Worm (Caenorhabditis elegans) whole organism, L1 larva: ENCODE results near the gene pals-23.
"Not testable (repeated sequence)": the region's sequence is repeated elsewhere in the genome, so short reads cannot be mapped to it uniquely, and the experiment has no call there.

Experiments used
- C16A3.4 ChIP-seq: fragments of 150-350 bp; optimal IDR thresholded peaks from 2 replicates; lab custom pipeline; 2014; ENCODE audit warnings: missing biosample characterization, missing genetic modification characterization
- F16B12.6 ChIP-seq: fragments of 150-350 bp; optimal IDR thresholded peaks from 2 replicates; lab custom pipeline; 2014; ENCODE audit warnings: missing biosample characterization, missing genetic modification characterization
- blmp-1 ChIP-seq: fragments of 150-350 bp; optimal IDR thresholded peaks from 2 replicates; lab custom pipeline; 2014; ENCODE audit warnings: missing biosample characterization, missing genetic modification characterization
- ceh-82 ChIP-seq, 3 experiments: fragments of 150-350 bp in 1 of 3; sonication (generic microtip) in 2 of 3; optimal IDR thresholded peaks; 2 replicates each; lab custom pipeline; 2014 to 2017; ENCODE audit warnings: missing biosample characterization in 3 of 3, missing genetic modification characterization in 3 of 3
- ceh-88 ChIP-seq: fragments of 200-800 bp; sonication (Bioruptor generic); IDR thresholded peaks from 2 replicates; pipeline ENCODE4 v1.3.6; 2022; ENCODE audit warnings: missing genetic modification characterization, missing compliant biosample characterization
- dpl-1 ChIP-seq, 3 experiments: fragments of 150-350 bp in 2 of 3; sonication (generic microtip) in 1 of 3; optimal IDR thresholded peaks; 2 replicates each; lab custom pipeline; 2014 to 2017; ENCODE audit warnings: missing biosample characterization in 3 of 3, missing genetic modification characterization in 3 of 3, missing genetic modification reagents in 3 of 3
- dsc-1 ChIP-seq: sonication (generic microtip); optimal IDR thresholded peaks from 2 replicates; lab custom pipeline; 2016; ENCODE audit warnings: mild to moderate bottlenecking, missing genetic modification characterization, missing compliant biosample characterization
- efl-1 ChIP-seq, 4 experiments: fragments of 150-350 bp; optimal IDR thresholded peaks in 3 of 4; peaks in 1 of 4; 1 replicate in 1 of 4; 2 replicates in 3 of 4; lab custom pipeline; 2014; ENCODE audit warnings: missing biosample characterization in 2 of 4, missing genetic modification characterization in 2 of 4, missing genetic modification reagents in 2 of 4
- egl-13 ChIP-seq: sonication (generic microtip); optimal IDR thresholded peaks from 2 replicates; lab custom pipeline; 2016; ENCODE audit warnings: missing genotype, missing genetic modification reagents, missing genetic modification characterization, missing compliant biosample characterization
- egl-27 ChIP-seq, 2 experiments: fragments of 150-350 bp in 1 of 2; sonication (generic microtip); optimal IDR thresholded peaks; 3 replicates each; lab custom pipeline; 2017 to 2018; ENCODE audit warnings: missing biosample characterization in 2 of 2, missing genetic modification characterization in 2 of 2, missing genetic modification reagents in 2 of 2
- elt-2 ChIP-seq: sonication (generic microtip); optimal IDR thresholded peaks from 2 replicates; lab custom pipeline; 2016; ENCODE audit warnings: missing genetic modification characterization, mild to moderate bottlenecking, inconsistent platforms, missing compliant biosample characterization, missing genetic modification reagents
- ets-5 ChIP-seq: fragments of 200-800 bp; sonication (Bioruptor generic); IDR thresholded peaks from 2 replicates; pipeline ENCODE4 v1.3.6; 2022; ENCODE audit warnings: missing genetic modification characterization, missing compliant biosample characterization
- fkh-10 ChIP-seq: sonication (generic microtip); optimal IDR thresholded peaks from 2 replicates; lab custom pipeline; 2017; ENCODE audit warnings: missing biosample characterization, missing genetic modification reagents, missing genetic modification characterization
- fkh-4 ChIP-seq: sonication (generic microtip); optimal IDR thresholded peaks from 2 replicates; lab custom pipeline; 2016; ENCODE audit warnings: missing compliant biosample characterization, missing genetic modification characterization, borderline replicate concordance
- fkh-8 ChIP-seq: sonication (generic microtip); optimal IDR thresholded peaks from 2 replicates; lab custom pipeline; 2016; ENCODE audit warnings: mild to moderate bottlenecking, missing genetic modification characterization, missing compliant biosample characterization
- hlh-17 ChIP-seq: fragments of 200-800 bp; sonication (Bioruptor generic); optimal IDR thresholded peaks from 2 replicates; lab custom pipeline; 2018; ENCODE audit warnings: missing genetic modification characterization, mild to moderate bottlenecking, missing compliant biosample characterization, moderate library complexity, borderline replicate concordance
- irx-1 ChIP-seq: sonication (generic microtip); optimal IDR thresholded peaks from 2 replicates; lab custom pipeline; 2016; ENCODE audit warnings: missing genetic modification characterization, missing compliant biosample characterization
- isw-1 ChIP-seq: fragments of 200-800 bp; sonication (Bioruptor generic); IDR thresholded peaks from 2 replicates; pipeline ENCODE4 v1.3.6; 2022; ENCODE audit warnings: missing genetic modification characterization, missing compliant biosample characterization
- lin-13 ChIP-seq: fragments of 150-350 bp; optimal IDR thresholded peaks from 2 replicates; lab custom pipeline; 2014; ENCODE audit warnings: missing biosample characterization, missing genetic modification reagents, missing genetic modification characterization
- lin-14 ChIP-seq: fragments of 200-800 bp; sonication (Bioruptor generic); optimal IDR thresholded peaks from 2 replicates; lab custom pipeline; 2018; ENCODE audit warnings: mild to moderate bottlenecking, missing genetic modification characterization, moderate library complexity, missing compliant biosample characterization
- lin-15B ChIP-seq: fragments of 150-350 bp; sonication (generic microtip); optimal IDR thresholded peaks from 3 replicates; lab custom pipeline; 2014; ENCODE audit warnings: missing biosample characterization, missing genetic modification characterization
- lin-35 ChIP-seq, 2 experiments: fragments of 150-350 bp; optimal IDR thresholded peaks; 2 replicates each; lab custom pipeline; 2014; ENCODE audit warnings: missing biosample characterization in 2 of 2, missing genetic modification characterization in 2 of 2, missing genetic modification reagents in 2 of 2
- lin-39 ChIP-seq: fragments of 150-350 bp; optimal IDR thresholded peaks from 2 replicates; lab custom pipeline; 2014; ENCODE audit warnings: missing biosample characterization, missing genetic modification reagents, missing genetic modification characterization
- lsy-2 ChIP-seq, 2 experiments: fragments of 150-350 bp; optimal IDR thresholded peaks; 2 replicates each; lab custom pipeline; 2014; ENCODE audit warnings: missing biosample characterization in 2 of 2, missing genetic modification characterization in 2 of 2
- nhr-11 ChIP-seq: fragments of 150-350 bp; optimal IDR thresholded peaks from 2 replicates; lab custom pipeline; 2014; ENCODE audit warnings: missing biosample characterization, missing genetic modification characterization
- nhr-12 ChIP-seq: sonication (generic microtip); optimal IDR thresholded peaks from 2 replicates; lab custom pipeline; 2017; ENCODE audit warnings: missing biosample characterization, missing genetic modification characterization
- nhr-19 ChIP-seq: fragments of 200-800 bp; sonication (Bioruptor generic); conservative IDR thresholded peaks from 2 replicates; pipeline ENCODE4 v1.3.6; 2022; ENCODE audit warnings: missing genetic modification characterization, missing compliant biosample characterization
- nhr-20 ChIP-seq: sonication (generic microtip); optimal IDR thresholded peaks from 2 replicates; lab custom pipeline; 2016; ENCODE audit warnings: mild to moderate bottlenecking, missing genetic modification characterization, missing compliant biosample characterization
- nhr-71 ChIP-seq: sonication (generic microtip); optimal IDR thresholded peaks from 2 replicates; lab custom pipeline; 2016; ENCODE audit warnings: mild to moderate bottlenecking, missing genetic modification characterization, moderate library complexity, missing compliant biosample characterization
- nhr-76 ChIP-seq: sonication (generic microtip); optimal IDR thresholded peaks from 2 replicates; lab custom pipeline; 2017; ENCODE audit warnings: missing biosample characterization, missing genetic modification characterization
- pag-3 ChIP-seq: sonication (generic microtip); optimal IDR thresholded peaks from 2 replicates; lab custom pipeline; 2017; ENCODE audit warnings: missing genetic modification characterization, mild to moderate bottlenecking, missing compliant biosample characterization, antibody characterized with exemption, borderline replicate concordance; ENCODE audit not compliant: insufficient read depth
- pax-3 ChIP-seq: fragments of 200-800 bp; sonication (Bioruptor generic); optimal IDR thresholded peaks from 2 replicates; lab custom pipeline; 2018; ENCODE audit warnings: mild to moderate bottlenecking, missing genetic modification characterization, moderate library complexity, missing compliant biosample characterization
- pqm-1 ChIP-seq: sonication (generic microtip); optimal IDR thresholded peaks from 3 replicates; lab custom pipeline; 2017; ENCODE audit warnings: missing biosample characterization, missing genetic modification characterization
- rnt-1 ChIP-seq: sonication (generic microtip); optimal IDR thresholded peaks from 2 replicates; lab custom pipeline; 2016; ENCODE audit warnings: mild to moderate bottlenecking, missing genetic modification characterization, moderate library complexity, missing compliant biosample characterization
- skn-1 ChIP-seq: fragments of 150-350 bp; optimal IDR thresholded peaks from 2 replicates; lab custom pipeline; 2014; ENCODE audit warnings: missing biosample characterization, missing genetic modification characterization
- snpc-4 ChIP-seq: fragments of 150-350 bp; optimal IDR thresholded peaks from 2 replicates; lab custom pipeline; 2014; ENCODE audit warnings: missing biosample characterization, missing genetic modification characterization
- snu-23 ChIP-seq: sonication (generic microtip); optimal IDR thresholded peaks from 2 replicates; lab custom pipeline; 2016; ENCODE audit warnings: missing genetic modification characterization, missing compliant biosample characterization
- sptf-1 ChIP-seq: fragments of 150-350 bp; optimal IDR thresholded peaks from 2 replicates; lab custom pipeline; 2014; ENCODE audit warnings: missing biosample characterization, missing genetic modification characterization
- tlp-1 ChIP-seq: fragments of 150-350 bp; optimal IDR thresholded peaks from 2 replicates; lab custom pipeline; 2014; ENCODE audit warnings: missing biosample characterization, missing genetic modification characterization
- unc-130 ChIP-seq: fragments of 150-350 bp; optimal IDR thresholded peaks from 2 replicates; lab custom pipeline; 2017; ENCODE audit warnings: missing biosample characterization, missing genetic modification characterization, inconsistent platforms
- unc-62 ChIP-seq: fragments of 150-350 bp; optimal IDR thresholded peaks from 2 replicates; lab custom pipeline; 2014; ENCODE audit warnings: missing biosample characterization, missing genetic modification reagents, missing genetic modification characterization
- unc-98 ChIP-seq: fragments of 200-800 bp; sonication (Bioruptor generic); IDR thresholded peaks from 2 replicates; pipeline ENCODE4 v1.3.6; 2022; ENCODE audit warnings: missing genetic modification characterization, missing compliant biosample characterization
- xbp-1 ChIP-seq: sonication (generic microtip); optimal IDR thresholded peaks from 2 replicates; lab custom pipeline; 2016; ENCODE audit warnings: missing genetic modification characterization, missing compliant biosample characterization
- zag-1 ChIP-seq: fragments of 150-350 bp; optimal IDR thresholded peaks from 2 replicates; lab custom pipeline; 2014; ENCODE audit warnings: missing biosample characterization, missing genetic modification characterization

Gene pals-23

DNA sequence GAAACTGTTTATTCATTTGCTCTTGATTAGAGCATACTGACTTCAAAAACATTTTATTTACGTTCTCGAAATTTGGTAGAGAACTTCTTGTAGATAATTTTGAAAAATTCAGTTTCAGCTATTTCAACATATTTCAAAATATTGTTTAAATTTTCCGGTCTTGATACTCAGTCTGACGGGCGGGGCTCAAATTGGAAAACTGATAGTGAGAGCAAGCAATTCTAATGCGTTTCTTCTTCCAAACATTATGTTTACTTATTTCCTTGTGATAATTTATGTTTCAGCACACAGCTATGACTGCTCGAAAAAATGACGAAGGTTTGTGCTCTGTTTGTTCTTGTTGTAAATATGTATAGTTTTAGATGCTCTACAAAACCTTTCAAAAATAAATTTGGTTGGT, 4.4 kb upstream of the pals-23 start, which contains the start of gene pals-24:
Gene pals-24, plus strand, starts transcription at position 237 of the 400 bp plus-strand sequence.
- no peak for TF ChIP-seq unc-98 (GFP tag; lab: Robert Waterston, UW)
- TF ChIP-seq isw-1 (GFP tag; lab: Robert Waterston, UW) = no peak
- peak in 1 of 2 experiments; percentile 14 for TF ChIP-seq lin-35 (GFP tag; optimal IDR thresholded peaks at IDR 0.05; lab: Kevin White, UChicago)
- TF ChIP-seq dsc-1 (tag; lab: Kevin White, UChicago) = no peak
- no peak for TF ChIP-seq efl-1 (optimal IDR thresholded peaks at IDR 0.05; lab: Kevin White, UChicago)
- TF ChIP-seq efl-1 (GFP tag; optimal IDR thresholded peaks at IDR 0.05 in 1 of 2; lab: Kevin White, UChicago) = peak in 1 of 2 experiments; percentile 79
- no peak for TF ChIP-seq egl-27 (tag; optimal IDR thresholded peaks at IDR 0.05; lab: Kevin White, UChicago)
- no peak for TF ChIP-seq ceh-88 (GFP tag; lab: Robert Waterston, UW)
- no peak for TF ChIP-seq irx-1
- TF ChIP-seq fkh-10 = no peak
- no peak for TF ChIP-seq lin-15B (tag; lab: Kevin White, UChicago)
- peak; percentile 56 for TF ChIP-seq elt-2
- TF ChIP-seq, all 84 proteins: peak for 3

DNA sequence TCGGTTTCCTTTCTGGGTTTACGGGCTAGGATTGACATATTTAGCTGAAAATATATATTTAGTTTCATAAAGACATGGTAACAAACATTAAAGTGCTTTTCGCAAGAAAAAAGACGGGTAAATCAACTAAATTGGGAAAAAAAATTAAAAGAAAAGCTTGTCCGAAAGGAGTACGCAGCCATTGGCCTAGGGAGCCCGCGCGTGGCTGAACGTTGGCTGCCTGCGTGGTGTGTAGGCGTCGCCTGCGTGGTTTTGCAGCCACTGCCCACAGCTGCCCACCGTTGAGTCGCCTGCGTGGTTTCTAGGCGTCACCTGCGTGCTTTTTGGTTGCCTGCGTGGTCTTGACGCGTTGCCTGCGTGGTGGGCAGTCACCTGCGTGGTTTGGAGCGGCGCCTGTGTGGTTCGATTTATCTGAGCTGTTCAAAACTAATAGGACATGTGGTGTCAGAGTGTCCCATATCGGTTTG, 2.6 kb upstream of the pals-23 start, which contains the start of gene C29F9.12:
Gene C29F9.12, minus strand, starts transcription at position 51 of the 467 bp plus-strand sequence.
- not testable (repeated sequence) for TF ChIP-seq unc-62 (GFP tag; lab: Kevin White, UChicago); zag-1 (tag; lab: Kevin White, UChicago); pqm-1

DNA sequence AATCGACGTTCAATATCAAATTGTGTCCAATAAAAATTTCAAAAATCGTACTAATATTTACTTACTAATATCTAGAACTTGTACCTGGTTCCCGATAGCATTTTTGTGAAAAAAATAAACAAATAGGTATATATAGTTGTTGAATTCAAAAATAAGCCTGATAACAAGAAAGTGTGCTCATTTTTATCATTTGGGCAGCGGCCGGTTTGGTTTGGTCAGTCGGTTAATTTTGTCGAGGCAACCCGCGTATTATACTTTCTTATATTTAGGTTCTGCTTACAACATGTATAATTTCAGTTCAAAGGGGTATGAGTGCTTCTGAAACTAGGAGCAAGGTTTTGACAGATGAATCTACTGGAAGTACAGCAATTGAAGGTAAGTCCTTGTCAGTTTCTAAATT, 6.1 kb downstream of the pals-23 start, which contains the start of the genes nhr-280 and C29F9.2:
Gene nhr-280, minus strand, starts transcription at position 101 of the 400 bp plus-strand sequence.
Gene C29F9.2, plus strand, starts transcription at position 298 of the 400 bp plus-strand sequence.
- TF ChIP-seq nhr-12 (tag; lab: Kevin White, UChicago) (no peak), nhr-76 (tag; lab: Kevin White, UChicago) (no peak), zag-1 (tag; lab: Kevin White, UChicago) (no peak), pag-3 (tag; lab: Kevin White, UChicago) (no peak), elt-2 (peak; percentile 23), egl-13 (tag; lab: Kevin White, UChicago) (no peak), irx-1 (no peak), hlh-17 (GFP tag; lab: Kevin White, UChicago) (no peak)

DNA sequence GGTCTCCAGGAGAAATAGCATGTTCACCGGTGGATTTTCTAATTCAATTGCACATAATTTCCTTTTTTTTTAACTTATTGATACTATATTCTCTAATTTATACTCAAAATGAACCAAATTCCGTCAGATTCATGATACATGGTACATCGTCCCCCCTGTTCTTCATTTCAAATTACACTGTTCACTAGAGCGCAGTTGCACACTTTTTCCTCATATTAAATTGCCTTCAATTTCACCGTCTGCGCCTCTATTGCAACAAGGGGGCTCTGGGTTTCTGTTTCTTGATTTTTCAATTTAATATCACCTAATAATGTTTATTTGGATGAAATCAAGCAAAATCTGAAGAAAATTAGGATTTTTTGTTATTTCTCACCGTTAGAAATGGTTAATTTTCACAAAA, 7.0 kb downstream of the pals-23 start:
- TF ChIP-seq xbp-1 (tag; lab: Kevin White, UChicago) = peak; percentile 44
- TF ChIP-seq nhr-11 (tag; lab: Kevin White, UChicago) = no peak
- no peak for TF ChIP-seq fkh-4 (tag; lab: Kevin White, UChicago)
- TF ChIP-seq tlp-1 (tag; lab: Kevin White, UChicago) = no peak
- peak; percentile 56 for TF ChIP-seq fkh-8 (tag; lab: Kevin White, UChicago)
- TF ChIP-seq sptf-1 (tag; lab: Kevin White, UChicago) = no peak
- TF ChIP-seq F16B12.6 (tag; lab: Kevin White, UChicago) = peak; percentile 60
- peak; percentile 42 for TF ChIP-seq blmp-1 (tag; lab: Kevin White, UChicago)
- TF ChIP-seq rnt-1 (tag; lab: Kevin White, UChicago) = peak; percentile 42
- TF ChIP-seq lin-13 (GFP tag; lab: Kevin White, UChicago) = peak; percentile 53
- peak; percentile 9 for TF ChIP-seq irx-1
- TF ChIP-seq efl-1 (optimal IDR thresholded peaks at IDR 0.05; lab: Kevin White, UChicago) = peak; percentile 65 to 67
- TF ChIP-seq efl-1 (GFP tag; optimal IDR thresholded peaks at IDR 0.05 in 1 of 2; lab: Kevin White, UChicago) = peak; percentile 64 to 94
- TF ChIP-seq nhr-71 = peak; percentile 61
- peak; percentile 68 to 72 for TF ChIP-seq lin-35 (GFP tag; optimal IDR thresholded peaks at IDR 0.05; lab: Kevin White, UChicago)
- TF ChIP-seq snu-23 = peak; percentile 64
- TF ChIP-seq pax-3 (tag; lab: Kevin White, UChicago) = no peak
- peak in 2 of 3 experiments; percentile 2 to 70 for TF ChIP-seq ceh-82 (tag; optimal IDR thresholded peaks at IDR 0.05; lab: Kevin White, UChicago)
- peak; percentile 27 for TF ChIP-seq unc-130 (tag; lab: Kevin White, UChicago)
- peak; percentile 37 for TF ChIP-seq nhr-20
- TF ChIP-seq C16A3.4 = peak; percentile 71
- peak; percentile 15; the same call in 1 of the 2 replicates for TF ChIP-seq nhr-19 (GFP tag; lab: Robert Waterston, UW)
- peak; percentile 37 for TF ChIP-seq dsc-1 (tag; lab: Kevin White, UChicago)
- TF ChIP-seq zag-1 (tag; lab: Kevin White, UChicago) = peak; percentile 14
- TF ChIP-seq skn-1 (tag; lab: Kevin White, UChicago) = peak; percentile 11
- TF ChIP-seq lin-39 (tag; lab: Kevin White, UChicago) = no peak
- TF ChIP-seq elt-2 = peak; percentile 1
- TF ChIP-seq ets-5 (GFP tag; lab: Robert Waterston, UW) = no peak
- peak; percentile 16 for TF ChIP-seq snpc-4
- peak; percentile 32 to 72 (median 60) for TF ChIP-seq dpl-1 (GFP tag; optimal IDR thresholded peaks at IDR 0.05; lab: Kevin White, UChicago)
- TF ChIP-seq lsy-2 (tag; optimal IDR thresholded peaks at IDR 0.05; lab: Kevin White, UChicago) = peak; percentile 64 to 82
- TF ChIP-seq lin-14 (GFP tag; lab: Kevin White, UChicago) = peak; percentile 77
